Fruit fly (Drosophila melanogaster) S2 (cell line): ENCODE measurements around the gene phtm.

Source experiments
- CG8478 ChIP-seq: fragments of >200 bp; optimal IDR thresholded peaks from 2 replicates; lab custom pipeline; 2018
- CTCF ChIP-seq, 2 experiments: fragments of >200 bp; optimal IDR thresholded peaks; 2 replicates each; lab custom pipeline; 2018

DNA sequence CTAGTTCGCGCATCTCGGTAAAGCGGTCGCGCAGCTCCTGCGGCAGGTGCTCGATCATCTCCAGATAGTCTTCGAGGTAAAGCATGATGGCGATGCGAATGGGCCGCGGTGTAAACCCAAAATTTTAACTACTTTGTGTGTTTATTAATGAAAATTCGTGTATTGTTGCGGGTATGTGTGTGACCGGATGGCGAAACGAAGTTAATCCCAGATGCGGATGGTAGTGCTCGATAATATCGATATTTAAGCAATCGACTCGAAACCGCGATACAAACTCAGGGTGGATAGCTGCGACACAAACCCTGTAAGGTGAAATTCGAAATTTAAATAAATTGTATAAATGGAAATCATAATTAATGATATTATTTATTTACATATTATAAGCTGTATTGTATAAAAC, 32.7 kb upstream of the phtm start, which contains the start of gene Ing3:
- no peak for TF ChIP-seq CG8478
- TF ChIP-seq CTCF (optimal IDR thresholded peaks at IDR 0.05; lab: Kevin White, UChicago): peak in 1 of 2 experiments; percentile 4
